Worm (Caenorhabditis elegans): ENCODE results near the gene spcs-2.

spcs-2 gene

DNA sequence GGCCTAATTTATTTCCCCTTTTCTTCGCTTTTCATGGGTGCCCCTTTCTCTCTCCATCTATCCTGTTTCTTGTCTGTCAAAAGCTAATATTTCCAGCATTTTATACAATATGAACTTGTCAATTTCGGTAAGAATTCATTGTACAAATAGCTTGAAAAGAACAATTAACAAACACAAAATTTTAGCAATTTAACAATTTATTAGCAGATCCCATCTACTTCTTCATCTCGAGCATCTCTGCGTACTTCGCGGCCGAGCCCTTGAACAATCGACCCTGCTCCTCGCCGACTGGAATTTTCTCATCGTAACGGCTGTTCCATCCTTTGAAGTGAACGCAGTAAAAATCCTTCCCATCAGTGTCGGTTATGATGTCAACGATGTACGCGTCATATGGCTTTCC is 822 bp downstream of the spcs-2 start:
- TF ChIP-seq zag-1 (tag; optimal IDR thresholded peaks at IDR 0.05), result no peak
- no peak for TF ChIP-seq nhr-28 (tag; optimal IDR thresholded peaks at IDR 0.05)
- no peak for TF ChIP-seq nhr-237 (tag; optimal IDR thresholded peaks at IDR 0.05)
- TF ChIP-seq nhr-67 (tag; optimal IDR thresholded peaks at IDR 0.05), result no peak
- no peak for TF ChIP-seq nhr-11 (tag; optimal IDR thresholded peaks at IDR 0.05)
- no peak for TF ChIP-seq R02D3.7 (tag; optimal IDR thresholded peaks at IDR 0.05)
- no peak for TF ChIP-seq jun-1 (tag; optimal IDR thresholded peaks at IDR 0.05)
- TF ChIP-seq nfya-1 (tag; optimal IDR thresholded peaks at IDR 0.05; ENCODE audit: insufficient read depth), result no peak
- no peak for TF ChIP-seq elt-2 (tag; optimal IDR thresholded peaks at IDR 0.05)
- no peak for TF ChIP-seq pha-4 (tag; optimal IDR thresholded peaks at IDR 0.05)
- no peak for TF ChIP-seq hmg-11 (tag; optimal IDR thresholded peaks at IDR 0.05)
- TF ChIP-seq ceh-16 (tag; optimal IDR thresholded peaks at IDR 0.05), result no peak
- TF ChIP-seq fkh-10 (GFP tag; optimal IDR thresholded peaks at IDR 0.05), result no peak
- TF ChIP-seq nhr-23 (tag; optimal IDR thresholded peaks at IDR 0.05), result no peak
- no peak for TF ChIP-seq ceh-28 (tag; optimal IDR thresholded peaks at IDR 0.05)

DNA sequence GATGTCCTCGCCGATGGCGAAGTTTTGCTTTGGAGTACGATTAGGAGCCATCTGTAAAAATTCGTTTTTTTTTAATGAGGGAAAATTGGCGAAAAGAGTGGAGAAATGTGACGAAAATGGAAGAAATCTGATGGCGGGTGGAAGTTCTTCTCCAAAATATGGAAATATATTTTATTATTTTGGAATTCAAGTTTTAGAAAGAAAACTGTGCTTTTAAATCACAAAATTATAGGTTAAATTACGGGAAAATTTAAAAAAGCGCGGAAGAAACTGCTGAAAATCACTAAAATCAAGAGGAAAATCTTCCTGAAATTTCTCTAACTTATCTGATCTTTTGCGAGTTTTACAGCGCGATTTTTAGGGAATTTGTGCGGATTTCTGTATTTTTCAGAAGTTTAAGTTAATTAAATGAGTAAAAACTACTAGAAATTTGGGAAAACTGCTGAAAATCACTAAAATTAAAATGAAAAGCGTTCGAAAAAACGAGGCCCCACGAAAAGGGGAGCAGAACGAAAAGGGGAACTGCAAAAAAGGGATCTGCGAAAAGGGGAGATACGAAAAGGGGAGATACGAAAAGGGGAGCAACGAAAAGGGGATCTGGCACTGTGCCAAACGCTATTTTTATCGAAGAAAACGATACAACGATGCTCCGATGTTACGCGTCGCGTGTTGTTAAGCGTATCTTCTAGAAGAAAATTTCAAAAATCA is 2.9 kb downstream of the spcs-2 start, which contains the start of the genes cec-7 and enu-3.5:
Gene cec-7 (minus strand): TSS at position 51 of the 708 bp plus-strand sequence.
Gene enu-3.5 (plus strand): TSS at position 670 of the 708 bp plus-strand sequence.
- TF ChIP-seq tbx-2 (tag; optimal IDR thresholded peaks at IDR 0.05), result no peak
- no peak for TF ChIP-seq nhr-43 (tag; optimal IDR thresholded peaks at IDR 0.05; ENCODE audit: poor library complexity, severe bottlenecking)
- no peak for TF ChIP-seq zag-1 (tag; optimal IDR thresholded peaks at IDR 0.05)
- TF ChIP-seq elt-1 (tag; optimal IDR thresholded peaks at IDR 0.05), result no peak
- TF ChIP-seq unc-62 (GFP tag; optimal IDR thresholded peaks at IDR 0.05), result no peak
- TF ChIP-seq nhr-11 (tag; optimal IDR thresholded peaks at IDR 0.05), result no peak

DNA sequence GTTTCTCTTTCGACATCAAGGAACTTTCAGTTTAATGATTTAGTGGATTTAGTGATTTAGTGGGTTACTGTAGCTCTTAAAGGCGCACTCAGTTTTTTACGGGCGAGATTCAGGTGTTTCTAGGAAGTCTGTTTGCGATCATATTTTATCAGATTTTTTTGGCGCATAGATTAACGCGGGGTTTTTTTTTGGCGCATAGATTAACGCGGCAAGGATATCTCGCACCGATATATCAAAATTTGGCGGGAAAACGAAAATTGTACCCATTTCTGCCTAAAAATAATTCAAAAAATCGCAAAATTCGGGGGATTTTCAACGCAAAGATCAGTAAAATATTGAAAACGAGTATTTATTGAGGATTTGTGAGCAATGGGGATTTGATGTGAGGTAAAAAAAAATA is 5.9 kb downstream of the spcs-2 start:
- TF ChIP-seq ama-1 (optimal IDR thresholded peaks at IDR 0.05) (no peak), sea-2 (GFP tag; optimal IDR thresholded peaks at IDR 0.05) (no peak), ztf-11 (tag; optimal IDR thresholded peaks at IDR 0.05) (no peak), nhr-12 (tag; optimal IDR thresholded peaks at IDR 0.05) (no peak), ceh-28 (tag; optimal IDR thresholded peaks at IDR 0.05) (no peak), jun-1 (tag; optimal IDR thresholded peaks at IDR 0.05) (no peak), mml-1 (tag; optimal IDR thresholded peaks at IDR 0.05) (no peak), nhr-23 (tag; optimal IDR thresholded peaks at IDR 0.05) (no peak), pha-4 (tag; optimal IDR thresholded peaks at IDR 0.05) (no peak), unc-39 (tag; optimal IDR thresholded peaks at IDR 0.05) (no peak), unc-62 (GFP tag; optimal IDR thresholded peaks at IDR 0.05) (no peak), eor-1 (tag; optimal IDR thresholded peaks at IDR 0.05) (no peak), nhr-237 (tag; optimal IDR thresholded peaks at IDR 0.05) (no peak), fkh-2 (tag; optimal IDR thresholded peaks at IDR 0.05) (no peak), aly-2 (tag; optimal IDR thresholded peaks at IDR 0.05) (no peak), elt-3 (tag; optimal IDR thresholded peaks at IDR 0.05) (no peak), nfya-1 (tag; optimal IDR thresholded peaks at IDR 0.05; ENCODE audit: insufficient read depth) (no peak)

DNA sequence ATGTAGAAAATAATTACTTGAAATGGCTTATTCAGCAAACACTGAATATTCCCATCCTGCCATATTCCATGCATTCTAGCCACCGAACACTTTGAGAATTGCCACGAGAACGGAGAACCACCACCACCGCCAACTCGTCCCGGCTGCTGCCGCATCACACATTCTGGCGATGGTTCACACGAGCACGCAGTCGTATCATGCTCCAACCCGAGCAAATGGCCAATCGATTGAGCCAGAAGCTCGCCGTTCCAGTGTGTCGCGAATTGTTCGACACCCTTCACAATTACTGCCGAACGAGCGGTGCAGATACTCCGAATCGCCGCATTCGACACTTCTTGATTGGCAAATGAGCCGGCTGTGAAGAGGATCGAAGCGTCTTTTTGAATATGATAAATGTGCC is 10.3 kb downstream of the spcs-2 start:
- TF ChIP-seq nhr-11 (tag; optimal IDR thresholded peaks at IDR 0.05), result no peak
- no peak for TF ChIP-seq mml-1 (tag; optimal IDR thresholded peaks at IDR 0.05)
- no peak for TF ChIP-seq fkh-2 (tag; optimal IDR thresholded peaks at IDR 0.05)
- no peak for TF ChIP-seq lin-15B (tag; optimal IDR thresholded peaks at IDR 0.05)
- TF ChIP-seq nhr-12 (tag; optimal IDR thresholded peaks at IDR 0.05), result no peak
- no peak for TF ChIP-seq tbx-2 (tag; optimal IDR thresholded peaks at IDR 0.05)
- TF ChIP-seq lsy-12 (tag; optimal IDR thresholded peaks at IDR 0.05), result no peak
- no peak for TF ChIP-seq R02D3.7 (tag; optimal IDR thresholded peaks at IDR 0.05)
- TF ChIP-seq nhr-43 (tag; optimal IDR thresholded peaks at IDR 0.05; ENCODE audit: poor library complexity, severe bottlenecking), result no peak
- no peak for TF ChIP-seq nhr-77 (tag; optimal IDR thresholded peaks at IDR 0.05)
- no peak for TF ChIP-seq fos-1 (tag; optimal IDR thresholded peaks at IDR 0.05)
- no peak for TF ChIP-seq elt-2 (tag; optimal IDR thresholded peaks at IDR 0.05)
- no peak for TF ChIP-seq egl-5 (tag; optimal IDR thresholded peaks at IDR 0.05)
- TF ChIP-seq skn-1 (tag; optimal IDR thresholded peaks at IDR 0.05), result no peak
- TF ChIP-seq snpc-4 (tag; optimal IDR thresholded peaks at IDR 0.05), result no peak

Data from whole organism, L3 larva.